5 fruit fly cellular contexts compared by ENCODE assay signal in genomic region chr3R:21376859-21377607, dm6.
TF ChIP-seq lines count a peak whose summit lies in the region.

No protein-coding gene starts in this region.

- no peak for TF ChIP-seq CTCF in whole organism, embryonic (GFP tag; optimal IDR thresholded peaks at IDR 0.05; lab: Kevin White, UChicago)

TF ChIP-seq in whole organism, adult, 20 proteins besides CTCF, POLR2A, EP300 and RAD21 (continues in another document):
- peak; percentile 72 for TF ChIP-seq kay (GFP tag; lab: Kevin White, UChicago; ENCODE audit: borderline replicate concordance)
- peak; percentile 38 for TF ChIP-seq CG33017 (tag; optimal IDR thresholded peaks at IDR 0.05; lab: Kevin White, UChicago)
- no peak for TF ChIP-seq pad (GFP tag; optimal IDR thresholded peaks at IDR 0.05; lab: Kevin White, UChicago)
- TF ChIP-seq CG14711 (tag; optimal IDR thresholded peaks at IDR 0.05; lab: Kevin White, UChicago) = no peak
- TF ChIP-seq Clk (GFP tag; optimal IDR thresholded peaks at IDR 0.05; lab: Kevin White, UChicago) = no peak
- no peak for TF ChIP-seq Hr96 (GFP tag; optimal IDR thresholded peaks at IDR 0.05; lab: Kevin White, UChicago)
- TF ChIP-seq CG1620 (GFP tag; optimal IDR thresholded peaks at IDR 0.05; lab: Kevin White, UChicago) = peak; percentile 51
- no peak for TF ChIP-seq cnc (optimal IDR thresholded peaks at IDR 0.05; lab: Kevin White, UChicago)
- peak; percentile 22 for TF ChIP-seq CG7101 (tag; optimal IDR thresholded peaks at IDR 0.05; lab: Kevin White, UChicago)
- no peak for TF ChIP-seq toe (GFP tag; optimal IDR thresholded peaks at IDR 0.05; lab: Kevin White, UChicago)
- TF ChIP-seq cic (GFP tag; optimal IDR thresholded peaks at IDR 0.05; lab: Kevin White, UChicago) = no peak
- TF ChIP-seq CG12768 (GFP tag; optimal IDR thresholded peaks at IDR 0.05; lab: Kevin White, UChicago) = no peak
- no peak for TF ChIP-seq Crg-1 (GFP tag; optimal IDR thresholded peaks at IDR 0.05; lab: Kevin White, UChicago)
- TF ChIP-seq CG7045 (GFP tag; optimal IDR thresholded peaks at IDR 0.05; lab: Kevin White, UChicago) = no peak
- TF ChIP-seq tj (GFP tag; optimal IDR thresholded peaks at IDR 0.05; lab: Kevin White, UChicago) = peak; percentile 48
- TF ChIP-seq CG5204 (GFP tag; optimal IDR thresholded peaks at IDR 0.05; lab: Kevin White, UChicago) = no peak
- TF ChIP-seq Mnt (GFP tag; optimal IDR thresholded peaks at IDR 0.05; lab: Kevin White, UChicago) = peak; percentile 51
- TF ChIP-seq ovo (GFP tag; optimal IDR thresholded peaks at IDR 0.05; lab: Kevin White, UChicago) = no peak
- no peak for TF ChIP-seq CG11617 (GFP tag; optimal IDR thresholded peaks at IDR 0.05; lab: Kevin White, UChicago)

TF ChIP-seq in whole organism, embryonic, 481 proteins besides CTCF, POLR2A, EP300 and RAD21 (continues in another document):
- TF ChIP-seq pzg (GFP tag; optimal IDR thresholded peaks at IDR 0.05; lab: Kevin White, UChicago) (peak; percentile 67), CG14710 (tag; optimal IDR thresholded peaks at IDR 0.05; lab: Kevin White, UChicago) (peak; percentile 46), CG7928 (GFP tag; optimal IDR thresholded peaks at IDR 0.05; lab: Kevin White, UChicago) (no peak), Dp (GFP tag; optimal IDR thresholded peaks at IDR 0.05; lab: Kevin White, UChicago) (peak; percentile 47), CG13424 (tag; optimal IDR thresholded peaks at IDR 0.05; lab: Kevin White, UChicago) (peak; percentile 33), psq (GFP tag; optimal IDR thresholded peaks at IDR 0.05; lab: Kevin White, UChicago) (no peak), Doc3 (GFP tag; IDR thresholded peaks at IDR 0.05; lab: Robert Waterston, UW; ENCODE audit: partially characterized antibody) (peak; percentile 78), CG32767 (GFP tag; IDR thresholded peaks at IDR 0.05; lab: Robert Waterston, UW) (0 out of 2 replicates have a peak, but pooled peaks have one; percentile 54), dimm (GFP tag; IDR thresholded peaks at IDR 0.05; lab: Robert Waterston, UW) (no peak), ato (GFP tag; IDR thresholded peaks at IDR 0.05; lab: Robert Waterston, UW; ENCODE audit: partially characterized antibody) (peak; percentile 72), CG34224 (GFP tag; IDR thresholded peaks at IDR 0.05; lab: Robert Waterston, UW; ENCODE audit: partially characterized antibody) (peak; percentile 84), CG10267 (tag; optimal IDR thresholded peaks at IDR 0.05; lab: Kevin White, UChicago) (peak; percentile 51), CG13296 (GFP tag; optimal IDR thresholded peaks at IDR 0.05; lab: Kevin White, UChicago) (peak; percentile 20), Lhr (GFP tag; optimal IDR thresholded peaks at IDR 0.05; lab: Kevin White, UChicago) (peak; percentile 19), stwl (tag; optimal IDR thresholded peaks at IDR 0.05; lab: Kevin White, UChicago) (peak; percentile 50), Atf3 (GFP tag; optimal IDR thresholded peaks at IDR 0.05; lab: Kevin White, UChicago) (no peak), Blimp-1 (GFP tag; optimal IDR thresholded peaks at IDR 0.05; lab: Kevin White, UChicago) (no peak)

TF ChIP-seq in whole organism, prepupa, 60 proteins besides CTCF, POLR2A, EP300 and RAD21:
- TF ChIP-seq CG8319 (GFP tag; optimal IDR thresholded peaks at IDR 0.05; lab: Kevin White, UChicago) = no peak
- no peak for TF ChIP-seq Sox15 (GFP tag; optimal IDR thresholded peaks at IDR 0.05; lab: Kevin White, UChicago)
- TF ChIP-seq CG9139 (GFP tag; optimal IDR thresholded peaks at IDR 0.05; lab: Kevin White, UChicago) = peak; percentile 23
- TF ChIP-seq svp (GFP tag; lab: Kevin White, UChicago) = peak; percentile 67
- peak; percentile 5 for TF ChIP-seq Eip75B (GFP tag; optimal IDR thresholded peaks at IDR 0.05; lab: Kevin White, UChicago)
- peak; percentile 23 to 40 for TF ChIP-seq ss (GFP tag; optimal IDR thresholded peaks at IDR 0.05; lab: Kevin White, UChicago)
- TF ChIP-seq esn (GFP tag; optimal IDR thresholded peaks at IDR 0.05; lab: Kevin White, UChicago) = peak; percentile 29
- TF ChIP-seq CG6163 (GFP tag; IDR thresholded peaks at IDR 0.05; lab: Robert Waterston, UW) = 0 out of 3 replicates have a peak, but pooled peaks have one; percentile 30
- peak; percentile 42 for TF ChIP-seq dsx (GFP tag; optimal IDR thresholded peaks at IDR 0.05; lab: Kevin White, UChicago; ENCODE audit: poor library complexity, severe bottlenecking)
- no peak for TF ChIP-seq Sox14 (GFP tag; optimal IDR thresholded peaks at IDR 0.05; lab: Kevin White, UChicago)
- peak; percentile 6 for TF ChIP-seq CG16779 (tag; optimal IDR thresholded peaks at IDR 0.05; lab: Kevin White, UChicago)
- TF ChIP-seq Sox102F (GFP tag; optimal IDR thresholded peaks at IDR 0.05; lab: Kevin White, UChicago) = peak; percentile 40
- peak; percentile 63 for TF ChIP-seq Eip78C (GFP tag; lab: Kevin White, UChicago)
- TF ChIP-seq topi (GFP tag; optimal IDR thresholded peaks at IDR 0.05; lab: Kevin White, UChicago) = peak; percentile 14
- TF ChIP-seq achi (GFP tag; optimal IDR thresholded peaks at IDR 0.05; lab: Kevin White, UChicago) = peak; percentile 5
- no peak for TF ChIP-seq CG4318 (GFP tag; optimal IDR thresholded peaks at IDR 0.05; lab: Kevin White, UChicago)
- peak; percentile 17 for TF ChIP-seq CG3919 (GFP tag; optimal IDR thresholded peaks at IDR 0.05; lab: Kevin White, UChicago)

TF ChIP-seq in whole organism, pupa, 21 proteins besides CTCF, POLR2A, EP300 and RAD21:
- TF ChIP-seq fd96Ca (GFP tag; IDR thresholded peaks at IDR 0.05; lab: Robert Waterston, UW) (no peak), CG4496 (GFP tag; IDR thresholded peaks at IDR 0.05; lab: Robert Waterston, UW) (no peak), Pif1A (GFP tag; optimal IDR thresholded peaks at IDR 0.05; lab: Kevin White, UChicago) (no peak), CG14655 (GFP tag; optimal IDR thresholded peaks at IDR 0.05; lab: Kevin White, UChicago) (no peak), rn (GFP tag; IDR thresholded peaks at IDR 0.05; lab: Robert Waterston, UW) (no peak), D1 (tag; optimal IDR thresholded peaks at IDR 0.05; lab: Kevin White, UChicago) (no peak), CG15710 (tag; optimal IDR thresholded peaks at IDR 0.05; lab: Kevin White, UChicago) (peak; percentile 13), Snoo (tag; optimal IDR thresholded peaks at IDR 0.05; lab: Kevin White, UChicago) (peak; percentile 6), CG12605 (GFP tag; IDR thresholded peaks at IDR 0.05; lab: Robert Waterston, UW) (peak; percentile 34), Ets98B (GFP tag; IDR thresholded peaks at IDR 0.05; lab: Robert Waterston, UW) (0 out of 2 replicates have a peak, but pooled peaks have one; percentile 34), CG34367 (tag; optimal IDR thresholded peaks at IDR 0.05; lab: Kevin White, UChicago) (no peak), CG32121 (GFP tag; IDR thresholded peaks at IDR 0.05; lab: Robert Waterston, UW) (no peak), gl (tag; optimal IDR thresholded peaks at IDR 0.05; lab: Kevin White, UChicago) (no peak), Pif1B (GFP tag; optimal IDR thresholded peaks at IDR 0.05; lab: Kevin White, UChicago) (no peak), EcR (GFP tag; optimal IDR thresholded peaks at IDR 0.05; lab: Kevin White, UChicago) (peak; percentile 12)

TF ChIP-seq in whole organism, wandering third instar larva, 38 proteins besides CTCF, POLR2A, EP300 and RAD21:
- peak; percentile 42 for TF ChIP-seq Sp1 (GFP tag; optimal IDR thresholded peaks at IDR 0.05; lab: Kevin White, UChicago)
- peak; percentile 13 for TF ChIP-seq rgr (GFP tag; optimal IDR thresholded peaks at IDR 0.05; lab: Kevin White, UChicago)
- no peak for TF ChIP-seq fru (GFP tag; optimal IDR thresholded peaks at IDR 0.05; lab: Kevin White, UChicago)
- peak; percentile 22 for TF ChIP-seq brk (GFP tag; optimal IDR thresholded peaks at IDR 0.05; lab: Kevin White, UChicago)
- no peak for TF ChIP-seq sv (GFP tag; optimal IDR thresholded peaks at IDR 0.05; lab: Kevin White, UChicago)
- TF ChIP-seq Dif (GFP tag; optimal IDR thresholded peaks at IDR 0.05; lab: Kevin White, UChicago; ENCODE audit: partially characterized antibody) = peak; percentile 12
- no peak for TF ChIP-seq Hr78 (GFP tag; optimal IDR thresholded peaks at IDR 0.05; lab: Kevin White, UChicago)
- TF ChIP-seq woc (GFP tag; optimal IDR thresholded peaks at IDR 0.05; lab: Kevin White, UChicago) = peak; percentile 56
- TF ChIP-seq lola (GFP tag; optimal IDR thresholded peaks at IDR 0.05; lab: Kevin White, UChicago) = no peak
- no peak for TF ChIP-seq Dfd (GFP tag; optimal IDR thresholded peaks at IDR 0.05; lab: Kevin White, UChicago)
- peak; percentile 0 for TF ChIP-seq OdsH (GFP tag; optimal IDR thresholded peaks at IDR 0.05; lab: Kevin White, UChicago)
- TF ChIP-seq ey (GFP tag; optimal IDR thresholded peaks at IDR 0.05; lab: Kevin White, UChicago) = no peak
- peak; percentile 12 for TF ChIP-seq br (GFP tag; optimal IDR thresholded peaks at IDR 0.05; lab: Kevin White, UChicago)
- peak; percentile 62 for TF ChIP-seq Vsx2 (GFP tag; optimal IDR thresholded peaks at IDR 0.05; lab: Kevin White, UChicago; ENCODE audit: partially characterized antibody)
- TF ChIP-seq CG32264 (GFP tag; optimal IDR thresholded peaks at IDR 0.05; lab: Kevin White, UChicago) = no peak
- peak; percentile 12 for TF ChIP-seq Hr83 (GFP tag; optimal IDR thresholded peaks at IDR 0.05; lab: Kevin White, UChicago; ENCODE audit: poor library complexity, severe bottlenecking)
- TF ChIP-seq Abd-B (GFP tag; optimal IDR thresholded peaks at IDR 0.05; lab: Kevin White, UChicago) = no peak
- TF ChIP-seq dmrt93B (GFP tag; optimal IDR thresholded peaks at IDR 0.05; lab: Kevin White, UChicago) = no peak
- TF ChIP-seq Hnf4 (GFP tag; optimal IDR thresholded peaks at IDR 0.05; lab: Kevin White, UChicago) = no peak
- TF ChIP-seq dsf (GFP tag; optimal IDR thresholded peaks at IDR 0.05; lab: Kevin White, UChicago; ENCODE audit: borderline replicate concordance) = no peak
- no peak for TF ChIP-seq usp (GFP tag; optimal IDR thresholded peaks at IDR 0.05; lab: Kevin White, UChicago)
- TF ChIP-seq h (GFP tag; optimal IDR thresholded peaks at IDR 0.05; lab: Kevin White, UChicago) = peak; percentile 34
- TF ChIP-seq HLH106 (tag; optimal IDR thresholded peaks at IDR 0.05; lab: Kevin White, UChicago) = no peak
TF ChIP-seq in whole organism, wandering third instar larva: peak in this region for 10.
